Worm (Caenorhabditis elegans) whole organism, late embryonic: Measurements from ENCODE around the gene nhr-213.

ENCODE experiments used
- C38D4.7 ChIP-seq: fragments of 200-800 bp; sonication (Bioruptor generic); optimal IDR thresholded peaks from 2 replicates; lab custom pipeline; 2018; ENCODE audit warnings: mild to moderate bottlenecking, missing genetic modification characterization, moderate library complexity, missing compliant biosample characterization
- F13H6.1 ChIP-seq: sonication (generic microtip); optimal IDR thresholded peaks from 2 replicates; lab custom pipeline; 2016; ENCODE audit warnings: missing genetic modification characterization, missing compliant biosample characterization
- Y22D7AL.16 ChIP-seq: sonication (generic microtip); optimal IDR thresholded peaks from 2 replicates; lab custom pipeline; 2016; ENCODE audit warnings: missing genetic modification characterization, missing compliant biosample characterization
- ama-1 ChIP-seq: fragments of 150-350 bp; optimal IDR thresholded peaks from 2 replicates; lab custom pipeline; 2014
- ceh-48 ChIP-seq: sonication (generic microtip); optimal IDR thresholded peaks from 2 replicates; lab custom pipeline; 2016; ENCODE audit warnings: missing genetic modification characterization, inconsistent platforms, missing compliant biosample characterization
- fkh-10 ChIP-seq: fragments of 150-350 bp; optimal IDR thresholded peaks from 2 replicates; lab custom pipeline; 2014; ENCODE audit warnings: missing biosample characterization, missing genetic modification reagents, missing genetic modification characterization
- hlh-6 ChIP-seq: sonication (generic microtip); optimal IDR thresholded peaks from 2 replicates; lab custom pipeline; 2016; ENCODE audit warnings: missing genotype, missing genetic modification characterization, missing compliant biosample characterization
- lin-11 ChIP-seq: fragments of 200-800 bp; sonication (Bioruptor generic); optimal IDR thresholded peaks from 2 replicates; lab custom pipeline; 2018; ENCODE audit warnings: mild to moderate bottlenecking, missing genetic modification characterization, missing compliant biosample characterization
- nhr-11 ChIP-seq: fragments of 150-350 bp; optimal IDR thresholded peaks from 2 replicates; lab custom pipeline; 2014; ENCODE audit warnings: missing biosample characterization, missing genetic modification characterization
- sdc-2 ChIP-seq: sonication (generic microtip); optimal IDR thresholded peaks from 2 replicates; lab custom pipeline; 2016; ENCODE audit warnings: missing genotype, missing genetic modification characterization, missing compliant biosample characterization
- tbx-2 ChIP-seq: sonication (generic microtip); optimal IDR thresholded peaks from 2 replicates; lab custom pipeline; 2016; ENCODE audit warnings: missing genetic modification characterization, missing compliant biosample characterization
- ttx-3 ChIP-seq: sonication (generic microtip); optimal IDR thresholded peaks from 2 replicates; lab custom pipeline; 2016; ENCODE audit warnings: missing genetic modification reagents, missing genetic modification characterization, missing compliant biosample characterization

ce11 chrV:15891279-15891678 is 5.3 kb downstream of the nhr-213 start:
- TF ChIP-seq nhr-11 (tag; lab: Kevin White, UChicago) (no peak), ceh-48 (no peak), sdc-2 (tag; lab: Kevin White, UChicago) (no peak), tbx-2 (no peak), Y22D7AL.16 (no peak), ttx-3 (no peak), lin-11 (tag; lab: Kevin White, UChicago) (no peak), F13H6.1 (tag; lab: Kevin White, UChicago) (no peak), C38D4.7 (no peak), ama-1 (no peak), fkh-10 (GFP tag; lab: Kevin White, UChicago) (no peak), hlh-6 (no peak)
